Worm (Caenorhabditis elegans) whole organism, late embryonic: ENCODE measurements around the gene nas-15.

Experiments
- K02D7.2 ChIP-seq: sonication (generic microtip); optimal IDR thresholded peaks from 2 replicates; lab custom pipeline; 2017; ENCODE audit warnings: mild to moderate bottlenecking, missing genetic modification characterization, missing compliant biosample characterization
- K09A11.1 ChIP-seq: sonication (generic microtip); optimal IDR thresholded peaks from 2 replicates; lab custom pipeline; 2017; ENCODE audit warnings: antibody characterized with exemption, mild to moderate bottlenecking, missing genetic modification characterization, missing compliant biosample characterization; ENCODE audit not compliant: insufficient read depth
- T23F11.4 ChIP-seq: fragments of 200-800 bp; sonication (Bioruptor generic); optimal IDR thresholded peaks from 2 replicates; lab custom pipeline; 2018; ENCODE audit warnings: mild to moderate bottlenecking, missing genetic modification characterization, missing compliant biosample characterization
- Y22D7AL.16 ChIP-seq: sonication (generic microtip); optimal IDR thresholded peaks from 2 replicates; lab custom pipeline; 2016; ENCODE audit warnings: missing genetic modification characterization, missing compliant biosample characterization
- ama-1 ChIP-seq: fragments of 150-350 bp; optimal IDR thresholded peaks from 2 replicates; lab custom pipeline; 2014
- ceh-14 ChIP-seq: sonication (generic microtip); optimal IDR thresholded peaks from 2 replicates; lab custom pipeline; 2016; ENCODE audit warnings: missing genotype, missing genetic modification characterization, missing compliant biosample characterization
- ceh-18 ChIP-seq: sonication (generic microtip); optimal IDR thresholded peaks from 2 replicates; lab custom pipeline; 2016; ENCODE audit warnings: missing genetic modification characterization, missing compliant biosample characterization
- ceh-19 ChIP-seq: fragments of 200-800 bp; sonication (Bioruptor generic); optimal IDR thresholded peaks from 2 replicates; lab custom pipeline; 2018; ENCODE audit warnings: mild to moderate bottlenecking, missing genetic modification characterization, missing compliant biosample characterization
- ceh-2 ChIP-seq: sonication (generic microtip); optimal IDR thresholded peaks from 2 replicates; lab custom pipeline; 2016; ENCODE audit warnings: missing genotype, missing genetic modification characterization, missing compliant biosample characterization
- ceh-31 ChIP-seq: sonication (generic microtip); optimal IDR thresholded peaks from 2 replicates; lab custom pipeline; 2016; ENCODE audit warnings: missing genetic modification characterization, missing compliant biosample characterization
- ceh-34 ChIP-seq: sonication (generic microtip); optimal IDR thresholded peaks from 2 replicates; lab custom pipeline; 2016; ENCODE audit warnings: mild to moderate bottlenecking, missing genetic modification characterization, missing compliant biosample characterization
- ceh-48 ChIP-seq: sonication (generic microtip); optimal IDR thresholded peaks from 2 replicates; lab custom pipeline; 2016; ENCODE audit warnings: missing genetic modification characterization, inconsistent platforms, missing compliant biosample characterization
- ceh-6 ChIP-seq: fragments of 200-800 bp; sonication (Bioruptor generic); optimal IDR thresholded peaks from 2 replicates; lab custom pipeline; 2018; ENCODE audit warnings: mild to moderate bottlenecking, missing genetic modification characterization, missing compliant biosample characterization
- ceh-9 ChIP-seq: sonication (generic microtip); optimal IDR thresholded peaks from 2 replicates; lab custom pipeline; 2016; ENCODE audit warnings: mild to moderate bottlenecking, missing genetic modification characterization, inconsistent platforms, missing compliant biosample characterization
- dmd-4 ChIP-seq: sonication (generic microtip); optimal IDR thresholded peaks from 2 replicates; lab custom pipeline; 2016; ENCODE audit warnings: borderline replicate concordance, missing genetic modification characterization, missing compliant biosample characterization
- elt-2 ChIP-seq: sonication (generic microtip); optimal IDR thresholded peaks from 2 replicates; lab custom pipeline; 2016; ENCODE audit warnings: missing genetic modification reagents, missing genetic modification characterization, missing compliant biosample characterization
- eyg-1 ChIP-seq: sonication (generic microtip); optimal IDR thresholded peaks from 2 replicates; lab custom pipeline; 2016; ENCODE audit warnings: missing genotype, missing genetic modification characterization, missing compliant biosample characterization
- fax-1 ChIP-seq: sonication (generic microtip); optimal IDR thresholded peaks from 2 replicates; lab custom pipeline; 2016; ENCODE audit warnings: missing genotype, missing genetic modification characterization, missing compliant biosample characterization
- fkh-10 ChIP-seq: fragments of 150-350 bp; optimal IDR thresholded peaks from 2 replicates; lab custom pipeline; 2014; ENCODE audit warnings: missing biosample characterization, missing genetic modification reagents, missing genetic modification characterization
- gmeb-2 ChIP-seq: sonication (generic microtip); optimal IDR thresholded peaks from 2 replicates; lab custom pipeline; 2016; ENCODE audit warnings: missing genetic modification characterization, inconsistent platforms, missing compliant biosample characterization
- hlh-13 ChIP-seq: fragments of 200-800 bp; sonication (Bioruptor generic); optimal IDR thresholded peaks from 2 replicates; lab custom pipeline; 2018; ENCODE audit warnings: mild to moderate bottlenecking, missing genetic modification characterization, missing compliant biosample characterization
- hlh-15 ChIP-seq: sonication (generic microtip); optimal IDR thresholded peaks from 2 replicates; lab custom pipeline; 2016; ENCODE audit warnings: missing genetic modification characterization, missing compliant biosample characterization
- lim-6 ChIP-seq: sonication (generic microtip); optimal IDR thresholded peaks from 2 replicates; lab custom pipeline; 2016; ENCODE audit warnings: missing genetic modification characterization, missing compliant biosample characterization
- nfya-1 ChIP-seq: sonication (generic microtip); optimal IDR thresholded peaks from 2 replicates; lab custom pipeline; 2017; ENCODE audit warnings: missing genetic modification characterization, mild to moderate bottlenecking, missing compliant biosample characterization, antibody characterized with exemption, moderate library complexity
- nhr-11 ChIP-seq: fragments of 150-350 bp; optimal IDR thresholded peaks from 2 replicates; lab custom pipeline; 2014; ENCODE audit warnings: missing biosample characterization, missing genetic modification characterization
- nhr-232 ChIP-seq: sonication (generic microtip); optimal IDR thresholded peaks from 2 replicates; lab custom pipeline; 2016; ENCODE audit warnings: missing genetic modification characterization, missing compliant biosample characterization
- odd-2 ChIP-seq: sonication (generic microtip); optimal IDR thresholded peaks from 2 replicates; lab custom pipeline; 2017; ENCODE audit warnings: antibody characterized with exemption, mild to moderate bottlenecking, missing genetic modification characterization, missing compliant biosample characterization
- pag-3 ChIP-seq: sonication (generic microtip); optimal IDR thresholded peaks from 2 replicates; lab custom pipeline; 2016; ENCODE audit warnings: missing compliant biosample characterization, missing genetic modification characterization, borderline replicate concordance
- pat-9 ChIP-seq: fragments of 200-800 bp; sonication (Bioruptor generic); optimal IDR thresholded peaks from 2 replicates; lab custom pipeline; 2018; ENCODE audit warnings: mild to moderate bottlenecking, missing genetic modification characterization, moderate library complexity, missing compliant biosample characterization
- pha-2 ChIP-seq: sonication (generic microtip); optimal IDR thresholded peaks from 2 replicates; lab custom pipeline; 2017; ENCODE audit warnings: mild to moderate bottlenecking, missing genetic modification characterization, missing compliant biosample characterization
- pha-4 ChIP-seq: fragments of 150-350 bp; optimal IDR thresholded peaks from 2 replicates; lab custom pipeline; 2018; ENCODE audit warnings: missing biosample characterization, missing genetic modification reagents, missing genetic modification characterization
- pqm-1 ChIP-seq: sonication (generic microtip); optimal IDR thresholded peaks from 2 replicates; lab custom pipeline; 2016; ENCODE audit warnings: missing genetic modification characterization, missing compliant biosample characterization
- ref-2 ChIP-seq: sonication (generic microtip); optimal IDR thresholded peaks from 2 replicates; lab custom pipeline; 2016; ENCODE audit warnings: missing genetic modification characterization, missing compliant biosample characterization
- rnt-1 ChIP-seq: sonication (generic microtip); optimal IDR thresholded peaks from 2 replicates; lab custom pipeline; 2016; ENCODE audit warnings: missing genetic modification characterization, missing compliant biosample characterization
- sox-4 ChIP-seq: sonication (generic microtip); optimal IDR thresholded peaks from 2 replicates; lab custom pipeline; 2017; ENCODE audit warnings: mild to moderate bottlenecking, missing genetic modification characterization, inconsistent platforms, missing compliant biosample characterization
- syd-9 ChIP-seq: sonication (generic microtip); optimal IDR thresholded peaks from 2 replicates; lab custom pipeline; 2016; ENCODE audit warnings: mild to moderate bottlenecking, missing genetic modification characterization, moderate library complexity, missing compliant biosample characterization
- tbx-2 ChIP-seq: sonication (generic microtip); optimal IDR thresholded peaks from 2 replicates; lab custom pipeline; 2016; ENCODE audit warnings: missing genetic modification characterization, missing compliant biosample characterization
- ttx-3 ChIP-seq: sonication (generic microtip); optimal IDR thresholded peaks from 2 replicates; lab custom pipeline; 2016; ENCODE audit warnings: missing genetic modification reagents, missing genetic modification characterization, missing compliant biosample characterization
- unc-3 ChIP-seq, 2 experiments: fragments of 200-800 bp in 1 of 2; sonication (Bioruptor generic) in 1 of 2; sonication (generic microtip) in 1 of 2; conservative IDR thresholded peaks in 1 of 2; optimal IDR thresholded peaks in 1 of 2; 2 replicates each; pipeline versions ENCODE4 v1.3.6 to Lab custom; 2016 to 2022; ENCODE audit warnings: missing compliant biosample characterization in 2 of 2, missing genetic modification characterization in 2 of 2, missing genetic modification reagents in 1 of 2
- unc-42 ChIP-seq: sonication (generic microtip); optimal IDR thresholded peaks from 2 replicates; lab custom pipeline; 2016; ENCODE audit warnings: missing genotype, missing genetic modification characterization, missing compliant biosample characterization
- unc-55 ChIP-seq: sonication (generic microtip); optimal IDR thresholded peaks from 2 replicates; lab custom pipeline; 2017; ENCODE audit warnings: missing biosample characterization, missing genetic modification reagents, missing genetic modification characterization
- unc-86 ChIP-seq: sonication (generic microtip); optimal IDR thresholded peaks from 2 replicates; lab custom pipeline; 2016; ENCODE audit warnings: missing genetic modification characterization, missing compliant biosample characterization
- zip-5 ChIP-seq: sonication (generic microtip); optimal IDR thresholded peaks from 2 replicates; lab custom pipeline; 2016; ENCODE audit warnings: missing genetic modification characterization, missing compliant biosample characterization
- ztf-16 ChIP-seq: sonication (generic microtip); optimal IDR thresholded peaks from 2 replicates; lab custom pipeline; 2017; ENCODE audit warnings: missing genetic modification characterization, missing compliant biosample characterization

nas-15 gene

DNA sequence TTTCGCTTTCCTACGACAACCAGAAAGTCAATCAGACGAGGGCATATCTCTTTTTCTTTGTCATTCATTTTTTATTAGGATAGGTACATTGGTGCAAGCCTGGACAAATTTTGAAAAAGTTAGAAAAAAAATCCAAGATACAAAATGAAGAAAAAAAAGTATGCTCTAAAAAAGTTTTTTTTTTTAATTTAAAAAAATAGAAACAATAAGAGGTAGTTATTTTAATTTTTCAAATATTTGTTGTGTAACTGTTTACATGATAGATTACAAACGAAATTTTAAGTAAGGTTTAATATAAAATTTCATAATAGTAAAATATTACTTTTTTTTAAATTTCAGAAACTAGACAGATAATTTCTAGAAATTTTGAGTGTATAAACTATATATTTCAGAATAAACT lies 17.9 kb upstream of the nas-15 start, which contains the start of gene aex-3:
Gene aex-3 (minus strand): TSS at position 101 of the 400 bp plus-strand sequence.
- no peak for TF ChIP-seq ztf-16 (tag; lab: Kevin White, UChicago)
- no peak for TF ChIP-seq sox-4 (tag; lab: Kevin White, UChicago)
- no peak for TF ChIP-seq rnt-1 (tag; lab: Kevin White, UChicago)
- no peak for TF ChIP-seq ceh-6 (GFP tag; lab: Kevin White, UChicago)
- TF ChIP-seq gmeb-2: no peak
- no peak for TF ChIP-seq ceh-2 (tag; lab: Kevin White, UChicago)
- no peak for TF ChIP-seq K02D7.2 (tag; lab: Kevin White, UChicago)
- no peak for TF ChIP-seq zip-5 (tag; lab: Kevin White, UChicago)
- TF ChIP-seq, all 69 proteins: peak for 0

DNA sequence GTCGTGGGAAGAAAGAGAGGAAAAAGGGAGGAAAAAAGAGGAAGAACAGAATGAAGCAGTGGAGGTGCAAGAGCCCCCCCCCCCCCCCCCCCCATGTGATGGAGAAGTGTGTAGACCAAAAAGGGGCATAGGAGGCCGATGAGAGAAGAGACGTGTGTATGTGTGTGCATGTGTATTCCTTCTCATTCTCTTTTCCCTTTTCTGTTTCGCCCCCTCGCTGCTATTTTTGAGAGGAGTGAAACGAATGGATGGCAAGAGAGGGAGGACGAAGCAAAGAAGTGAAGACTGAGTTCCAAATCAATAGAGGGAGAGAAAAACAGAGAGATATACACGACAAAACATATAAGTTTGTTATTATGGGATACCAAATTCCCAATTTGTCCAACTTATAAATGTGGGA lies 16.9 kb upstream of the nas-15 start:
- TF ChIP-seq sox-4 (tag; lab: Kevin White, UChicago): peak; percentile 20
- TF ChIP-seq elt-2: no peak
- TF ChIP-seq ceh-34 (tag; lab: Kevin White, UChicago): no peak
- peak; percentile 40 for TF ChIP-seq ceh-48 (tag; lab: Kevin White, UChicago)
- TF ChIP-seq nfya-1 (tag; lab: Kevin White, UChicago): peak; percentile 38
- peak; percentile 42 for TF ChIP-seq unc-42 (tag; lab: Kevin White, UChicago)
- peak; percentile 9 for TF ChIP-seq ceh-19
- TF ChIP-seq ceh-31: peak; percentile 9
- peak; percentile 60 for TF ChIP-seq unc-86

DNA sequence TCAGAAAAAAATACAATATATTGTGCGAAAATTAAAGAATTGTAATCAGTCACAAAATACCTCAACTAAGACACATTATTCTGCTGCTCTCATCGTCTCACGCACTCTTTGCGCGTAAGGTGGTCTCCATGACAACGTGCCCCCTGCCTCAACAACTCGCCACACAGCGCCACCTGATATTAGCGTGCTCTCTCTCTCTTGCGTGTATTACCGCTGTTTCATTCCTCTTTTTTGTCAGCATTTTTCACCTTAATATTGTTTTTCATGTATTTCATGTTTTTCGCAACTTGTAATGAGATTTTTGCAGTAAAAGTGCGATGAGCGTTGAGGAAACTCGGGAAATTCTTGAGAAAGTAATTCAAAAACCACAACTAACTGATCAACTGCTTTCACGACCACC lies 14.1 kb upstream of the nas-15 start, which contains the start of gene dyf-11:
Gene dyf-11 (plus strand): TSS at position 301 of the 400 bp plus-strand sequence.
- no peak for TF ChIP-seq gmeb-2
- TF ChIP-seq ceh-14: peak; percentile 2
- TF ChIP-seq tbx-2: no peak

- peak; percentile 18 for TF ChIP-seq pqm-1 (tag; lab: Kevin White, UChicago)
- no peak for TF ChIP-seq dmd-4 (tag; lab: Kevin White, UChicago)
- no peak for TF ChIP-seq fax-1 (tag; lab: Kevin White, UChicago)
- TF ChIP-seq T23F11.4: no peak
- TF ChIP-seq ceh-9 (tag; lab: Kevin White, UChicago): no peak
- TF ChIP-seq pag-3 (tag; lab: Kevin White, UChicago): no peak
- TF ChIP-seq elt-2: peak; percentile 48
- peak; percentile 89 for TF ChIP-seq tbx-2
- peak; percentile 62 for TF ChIP-seq ceh-18 (tag; lab: Kevin White, UChicago)
- no peak for TF ChIP-seq ama-1
- no peak for TF ChIP-seq eyg-1 (tag; lab: Kevin White, UChicago)
- TF ChIP-seq zip-5 (tag; lab: Kevin White, UChicago): no peak
- TF ChIP-seq fkh-10 (GFP tag; lab: Kevin White, UChicago): no peak
- TF ChIP-seq unc-3 (GFP tag; conservative IDR thresholded peaks at IDR 0.05; lab: Robert Waterston, UW): no peak
- no peak for TF ChIP-seq unc-3 (tag; optimal IDR thresholded peaks at IDR 0.05; lab: Kevin White, UChicago)
- TF ChIP-seq ceh-2 (tag; lab: Kevin White, UChicago): peak; percentile 46
- TF ChIP-seq nhr-232 (tag; lab: Kevin White, UChicago): no peak
- peak; percentile 62 for TF ChIP-seq unc-42 (tag; lab: Kevin White, UChicago)
- TF ChIP-seq pat-9 (tag; lab: Kevin White, UChicago): peak; percentile 43
- no peak for TF ChIP-seq sox-4 (tag; lab: Kevin White, UChicago)
- TF ChIP-seq Y22D7AL.16 (tag; lab: Kevin White, UChicago): no peak
- TF ChIP-seq K09A11.1 (tag; lab: Kevin White, UChicago): no peak
- TF ChIP-seq ceh-14: peak; percentile 70
- TF ChIP-seq rnt-1 (tag; lab: Kevin White, UChicago): peak; percentile 45
- TF ChIP-seq ceh-34 (tag; lab: Kevin White, UChicago): peak; percentile 69
- TF ChIP-seq hlh-13 (GFP tag; lab: Kevin White, UChicago): no peak
- no peak for TF ChIP-seq K02D7.2 (tag; lab: Kevin White, UChicago)
- TF ChIP-seq odd-2 (tag; lab: Kevin White, UChicago): no peak
- no peak for TF ChIP-seq pha-4 (tag; lab: Kevin White, UChicago)
- TF ChIP-seq ref-2 (tag; lab: Kevin White, UChicago): peak; percentile 90
- TF ChIP-seq unc-55 (GFP tag; lab: Kevin White, UChicago): peak; percentile 66
- no peak for TF ChIP-seq lim-6 (tag; lab: Kevin White, UChicago)
- peak; percentile 7 for TF ChIP-seq ttx-3 (tag; lab: Kevin White, UChicago)
- peak; percentile 53 for TF ChIP-seq syd-9 (tag; lab: Kevin White, UChicago)
- TF ChIP-seq hlh-15: peak; percentile 19
- no peak for TF ChIP-seq nhr-11 (tag; lab: Kevin White, UChicago)
- peak; percentile 59 for TF ChIP-seq pha-2 (tag; lab: Kevin White, UChicago)
Measured at ce11 chrX:768061-768646, 9.4 kb upstream of the nas-15 start, which contains the start of the genes trap-2 and ile-2. trap-2 (minus strand) TSS chrX:768069. ile-2 (plus strand) TSS chrX:768596.
